Worm (Caenorhabditis elegans): ENCODE data around the gene lact-4.

DNA sequence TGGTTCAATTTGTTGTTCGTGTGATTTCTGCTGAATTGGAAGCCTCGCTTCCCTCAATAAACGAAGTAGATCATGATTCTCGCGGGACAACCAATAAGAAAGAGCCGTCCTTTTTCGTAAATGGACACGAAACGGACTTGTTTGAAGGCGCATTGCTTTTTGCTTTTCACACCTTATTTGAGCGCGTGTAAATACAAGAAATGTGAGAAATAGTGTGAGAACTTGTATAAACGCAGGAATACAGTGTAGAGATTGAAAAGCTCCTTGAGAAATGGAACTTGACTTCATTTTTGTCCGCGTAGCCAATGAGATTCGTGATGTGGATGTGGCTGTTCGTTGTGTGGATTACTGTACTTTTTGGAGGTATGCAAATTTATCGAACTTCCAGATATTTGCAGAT, 40.3 kb upstream of the lact-4 start, which contains the start of gene cht-2:
- TF ChIP-seq W03F9.2 (tag; optimal IDR thresholded peaks at IDR 0.05) (no peak), dao-5 (tag; optimal IDR thresholded peaks at IDR 0.05) (no peak), him-1 (tag; optimal IDR thresholded peaks at IDR 0.05) (no peak)

Measured in whole organism, L4/young adult.